Worm (Caenorhabditis elegans) whole organism, L4 larva: ENCODE results near the gene R09F10.8.

Experiments used
- ama-1 ChIP-seq: fragments of 150-350 bp; optimal IDR thresholded peaks from 2 replicates; lab custom pipeline; 2014; ENCODE audit warnings: inconsistent platforms, mixed read lengths
- ces-1 ChIP-seq: fragments of 150-350 bp; sonication (generic microtip); optimal IDR thresholded peaks from 4 replicates; lab custom pipeline; 2014; ENCODE audit warnings: missing biosample characterization, missing genetic modification reagents, missing genetic modification characterization
- dmd-9 ChIP-seq: fragments of 200-800 bp; sonication (Bioruptor generic); IDR thresholded peaks from 2 replicates; pipeline ENCODE4 v1.3.6; 2022; ENCODE audit warnings: missing genetic modification reagents, missing genetic modification characterization, missing compliant biosample characterization
- dve-1 ChIP-seq: sonication (generic microtip); optimal IDR thresholded peaks from 2 replicates; lab custom pipeline; 2017; ENCODE audit warnings: antibody characterized with exemption, mild to moderate bottlenecking, missing genetic modification characterization, missing compliant biosample characterization; ENCODE audit not compliant: insufficient read depth
- fos-1 ChIP-seq: fragments of 150-350 bp; optimal IDR thresholded peaks from 2 replicates; lab custom pipeline; 2014; ENCODE audit warnings: missing biosample characterization, missing genetic modification characterization
- lin-13 ChIP-seq: fragments of 150-350 bp; optimal IDR thresholded peaks from 2 replicates; lab custom pipeline; 2014; ENCODE audit warnings: missing biosample characterization, missing genetic modification reagents, missing genetic modification characterization
- lin-29 ChIP-seq: fragments of 200-800 bp; sonication (Bioruptor generic); IDR thresholded peaks from 2 replicates; pipeline ENCODE4 v1.3.6; 2022; ENCODE audit warnings: missing genetic modification reagents, missing genetic modification characterization, missing compliant biosample characterization
- nhr-10 ChIP-seq: fragments of 150-350 bp; optimal IDR thresholded peaks from 2 replicates; lab custom pipeline; 2014; ENCODE audit warnings: missing biosample characterization, missing genetic modification characterization
- nhr-237 ChIP-seq: sonication (generic microtip); optimal IDR thresholded peaks from 2 replicates; lab custom pipeline; 2017; ENCODE audit warnings: missing biosample characterization, missing genetic modification characterization
- nhr-77 ChIP-seq: fragments of 150-350 bp; optimal IDR thresholded peaks from 2 replicates; lab custom pipeline; 2014; ENCODE audit warnings: missing biosample characterization, missing genetic modification characterization
- rbr-2 ChIP-seq: sonication (generic microtip); optimal IDR thresholded peaks from 2 replicates; lab custom pipeline; 2016; ENCODE audit warnings: missing genotype, missing genetic modification characterization, missing compliant biosample characterization
- set-16 ChIP-seq: fragments of 200-800 bp; sonication (Bioruptor generic); IDR thresholded peaks from 2 replicates; pipeline ENCODE4 v1.3.6; 2022; ENCODE audit warnings: missing genetic modification reagents, missing genetic modification characterization, missing compliant biosample characterization
- zag-1 ChIP-seq: fragments of 150-350 bp; optimal IDR thresholded peaks from 2 replicates; lab custom pipeline; 2014; ENCODE audit warnings: missing biosample characterization, missing genetic modification characterization

DNA sequence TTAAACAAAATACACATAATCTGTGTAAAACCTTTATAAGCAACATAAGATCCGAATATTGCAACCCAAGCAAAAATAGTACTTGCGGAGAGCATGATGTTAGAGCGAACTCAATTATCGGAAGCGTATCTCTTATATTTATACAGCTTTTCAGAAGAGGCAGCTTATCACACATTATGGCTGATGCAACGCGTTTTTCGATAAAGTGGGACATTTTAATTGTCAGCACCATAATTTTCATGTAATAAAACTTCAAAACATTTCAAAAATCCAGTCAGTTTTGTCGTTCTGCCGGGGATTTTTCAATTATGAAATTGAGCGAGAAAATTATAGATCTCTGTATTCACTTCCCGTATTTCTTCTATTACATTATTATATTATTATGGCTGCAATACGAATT lies 20.0 kb upstream of the R09F10.8 start, which contains the start of gene drd-5:
- TF ChIP-seq nhr-10 (no peak), dmd-9 (GFP tag; lab: Robert Waterston, UW) (no peak), set-16 (GFP tag; lab: Robert Waterston, UW) (no peak), dve-1 (tag; lab: Kevin White, UChicago) (peak; percentile 32), nhr-77 (tag; lab: Kevin White, UChicago) (no peak), lin-13 (GFP tag; lab: Kevin White, UChicago) (no peak), rbr-2 (no peak), ces-1 (GFP tag; lab: Kevin White, UChicago) (no peak), fos-1 (no peak), nhr-237 (tag; lab: Kevin White, UChicago) (no peak), lin-29 (GFP tag; lab: Robert Waterston, UW) (no peak), zag-1 (tag; lab: Kevin White, UChicago) (no peak), ama-1 (lab: Kevin White, UChicago) (no peak)
